Fruit fly (Drosophila melanogaster) whole organism, embryonic: ENCODE data around the gene CG13699.

Source experiments
- Atf-2 ChIP-seq: fragments of 200-800 bp; sonication (Bioruptor generic); optimal IDR thresholded peaks from 2 replicates; lab custom pipeline; 2016; ENCODE audit warnings: missing biosample characterization, missing genetic modification characterization
- B-H2 ChIP-seq: fragments of 200-800 bp; sonication (Bioruptor generic); optimal IDR thresholded peaks from 2 replicates; lab custom pipeline; 2018; ENCODE audit warnings: missing biosample characterization, mild to moderate bottlenecking, missing genetic modification characterization
- BtbVII ChIP-seq: fragments of 200-800 bp; sonication (Bioruptor generic); optimal IDR thresholded peaks from 3 replicates; lab custom pipeline; 2017; ENCODE audit warnings: missing biosample characterization, mild to moderate bottlenecking, missing genetic modification characterization
- CG10267 ChIP-seq: fragments of 200-800 bp; sonication (Bioruptor generic); optimal IDR thresholded peaks from 2 replicates; lab custom pipeline; 2018; ENCODE audit warnings: missing biosample characterization, mild to moderate bottlenecking, missing genetic modification characterization, moderate library complexity
- CG10274 ChIP-seq: fragments of 200-800 bp; sonication (Bioruptor generic); optimal IDR thresholded peaks from 3 replicates; lab custom pipeline; 2017; ENCODE audit warnings: missing biosample characterization, mild to moderate bottlenecking, missing genetic modification characterization
- CG10462 ChIP-seq: fragments of 200-800 bp; sonication (Bioruptor generic); optimal IDR thresholded peaks from 2 replicates; lab custom pipeline; 2016; ENCODE audit warnings: missing biosample characterization, missing genetic modification characterization
- CG10979 ChIP-seq: fragments of 200-800 bp; sonication (Bioruptor generic); optimal IDR thresholded peaks from 2 replicates; lab custom pipeline; 2018; ENCODE audit warnings: missing biosample characterization, mild to moderate bottlenecking, missing genetic modification characterization, moderate library complexity
- CG1603 ChIP-seq: fragments of 200-800 bp; sonication (Bioruptor generic); optimal IDR thresholded peaks from 2 replicates; lab custom pipeline; 2019; ENCODE audit warnings: missing biosample characterization, mild to moderate bottlenecking, missing genetic modification characterization, moderate library complexity
- CG17361 ChIP-seq: fragments of 200-800 bp; sonication (Bioruptor generic); IDR thresholded peaks from 3 replicates; pipeline ENCODE4 v1.3.6; 2022; ENCODE audit warnings: missing biosample characterization, missing genetic modification characterization
- CG17829 ChIP-seq: fragments of 200-800 bp; optimal IDR thresholded peaks from 2 replicates; lab custom pipeline; 2019; ENCODE audit warnings: missing biosample characterization, mild to moderate bottlenecking, missing genetic modification characterization, moderate library complexity
- CG2120 ChIP-seq: fragments of 200-800 bp; sonication (Bioruptor generic); optimal IDR thresholded peaks from 3 replicates; lab custom pipeline; 2016; ENCODE audit warnings: missing biosample characterization, missing genetic modification characterization
- CG2678 ChIP-seq: fragments of 200-800 bp; sonication (Bioruptor generic); optimal IDR thresholded peaks from 3 replicates; lab custom pipeline; 2019; ENCODE audit warnings: missing biosample characterization, mild to moderate bottlenecking, missing genetic modification characterization, moderate library complexity
- CG3163 ChIP-seq: fragments of 200-800 bp; sonication (Bioruptor generic); optimal IDR thresholded peaks from 3 replicates; lab custom pipeline; 2016; ENCODE audit warnings: missing biosample characterization, missing genetic modification characterization
- CG34376 ChIP-seq: fragments of 200-800 bp; sonication (Bioruptor generic); optimal IDR thresholded peaks from 2 replicates; lab custom pipeline; 2018; ENCODE audit warnings: missing biosample characterization, mild to moderate bottlenecking, missing genetic modification characterization
- CG8944 ChIP-seq: fragments of 200-800 bp; sonication (Bioruptor generic); optimal IDR thresholded peaks from 3 replicates; lab custom pipeline; 2016; ENCODE audit warnings: missing biosample characterization, missing genetic modification characterization
- D ChIP-seq, 2 experiments: fragments of 200-800 bp in 1 of 2; fragments of >200 bp in 1 of 2; sonication (Bioruptor generic) in 1 of 2; optimal IDR thresholded peaks; 2 replicates in 1 of 2; 3 replicates in 1 of 2; lab custom pipeline; 2017; ENCODE audit warnings: mild to moderate bottlenecking in 1 of 2, missing biosample characterization in 1 of 2, missing genetic modification characterization in 1 of 2, missing genetic modification reagents in 1 of 2
- Drgx ChIP-seq: fragments of 200-800 bp; sonication (Bioruptor generic); IDR thresholded peaks from 2 replicates; pipeline ENCODE4 v1.3.6; 2022; ENCODE audit warnings: missing biosample characterization, missing genetic modification characterization
- Fer2 ChIP-seq: fragments of 200-800 bp; sonication (Bioruptor generic); optimal IDR thresholded peaks from 2 replicates; lab custom pipeline; 2018; ENCODE audit warnings: missing biosample characterization, mild to moderate bottlenecking, missing genetic modification characterization, moderate library complexity
- HHEX ChIP-seq: fragments of 200-800 bp; sonication (Bioruptor generic); optimal IDR thresholded peaks from 3 replicates; lab custom pipeline; 2017; ENCODE audit warnings: missing biosample characterization, mild to moderate bottlenecking, missing genetic modification characterization, missing genetic modification reagents
- HmgZ ChIP-seq: fragments of 200-800 bp; sonication (Bioruptor generic); optimal IDR thresholded peaks from 2 replicates; lab custom pipeline; 2018; ENCODE audit warnings: missing biosample characterization, mild to moderate bottlenecking, missing genetic modification characterization
- Hr3 ChIP-seq: fragments of 200-800 bp; sonication (Bioruptor generic); optimal IDR thresholded peaks from 3 replicates; lab custom pipeline; 2016; ENCODE audit warnings: missing biosample characterization, missing genetic modification characterization
- Lim3 ChIP-seq: fragments of 200-800 bp; sonication (Bioruptor generic); IDR thresholded peaks from 2 replicates; pipeline ENCODE4 v1.3.6; 2022; ENCODE audit warnings: missing biosample characterization, missing genetic modification characterization
- MBD-R2 ChIP-seq: fragments of 200-800 bp; sonication (Bioruptor generic); IDR thresholded peaks from 2 replicates; pipeline ENCODE4 v1.3.6; 2022; ENCODE audit warnings: missing biosample characterization, missing genetic modification characterization
- NC2α ChIP-seq: fragments of 200-800 bp; sonication (Bioruptor generic); optimal IDR thresholded peaks from 2 replicates; lab custom pipeline; 2016; ENCODE audit warnings: missing biosample characterization, missing genetic modification characterization
- NfI ChIP-seq: fragments of 200-800 bp; sonication (Bioruptor generic); optimal IDR thresholded peaks from 3 replicates; lab custom pipeline; 2018; ENCODE audit warnings: missing biosample characterization, mild to moderate bottlenecking, missing genetic modification characterization, moderate library complexity
- PHDP ChIP-seq: fragments of 200-800 bp; sonication (Bioruptor generic); optimal IDR thresholded peaks from 3 replicates; lab custom pipeline; 2018; ENCODE audit warnings: missing biosample characterization, mild to moderate bottlenecking, missing genetic modification characterization, moderate library complexity
- Ptx1 ChIP-seq: fragments of 200-800 bp; sonication (Bioruptor generic); IDR thresholded peaks from 2 replicates; pipeline ENCODE4 v1.3.6; 2022; ENCODE audit warnings: missing biosample characterization, missing genetic modification characterization
- al ChIP-seq: fragments of 200-800 bp; sonication (Bioruptor generic); IDR thresholded peaks from 2 replicates; pipeline ENCODE4 v1.3.6; 2022; ENCODE audit warnings: missing biosample characterization, missing genetic modification characterization
- ash1 ChIP-seq: fragments of 200-800 bp; sonication (Bioruptor generic); optimal IDR thresholded peaks from 2 replicates; lab custom pipeline; 2018; ENCODE audit warnings: missing biosample characterization, mild to moderate bottlenecking, missing genetic modification characterization
- bab2 ChIP-seq: fragments of 200-800 bp; sonication (Bioruptor generic); optimal IDR thresholded peaks from 2 replicates; lab custom pipeline; 2016; ENCODE audit warnings: missing biosample characterization, missing genetic modification characterization
- bowl ChIP-seq: fragments of 200-800 bp; sonication (Bioruptor generic); IDR thresholded peaks from 2 replicates; pipeline ENCODE4 v1.3.6; 2022; ENCODE audit warnings: missing biosample characterization, missing genetic modification characterization
- cad ChIP-seq: fragments of >200 bp; optimal IDR thresholded peaks from 2 replicates; lab custom pipeline; 2017; ENCODE audit warnings: missing biosample characterization, missing genetic modification characterization
- caup ChIP-seq: fragments of 200-800 bp; sonication (Bioruptor generic); optimal IDR thresholded peaks from 3 replicates; lab custom pipeline; 2017; ENCODE audit warnings: missing biosample characterization, mild to moderate bottlenecking, missing genetic modification characterization, moderate library complexity; ENCODE audit not compliant: severe bottlenecking
- chif ChIP-seq, 2 experiments: fragments of 200-800 bp; sonication (Bioruptor generic); optimal IDR thresholded peaks; 3 replicates each; lab custom pipeline; 2016; ENCODE audit warnings: missing biosample characterization in 2 of 2, missing genetic modification characterization in 2 of 2
- fd3F ChIP-seq: fragments of 200-800 bp; sonication (Bioruptor generic); optimal IDR thresholded peaks from 2 replicates; lab custom pipeline; 2018; ENCODE audit warnings: missing biosample characterization, mild to moderate bottlenecking, missing genetic modification characterization, moderate library complexity
- ftz-f1 ChIP-seq: fragments of 200-800 bp; sonication (Bioruptor generic); optimal IDR thresholded peaks from 2 replicates; lab custom pipeline; 2016; ENCODE audit warnings: missing biosample characterization, missing genetic modification characterization
- gcm2 ChIP-seq: fragments of 200-800 bp; sonication (Bioruptor generic); optimal IDR thresholded peaks from 2 replicates; lab custom pipeline; 2016; ENCODE audit warnings: missing biosample characterization, missing genetic modification characterization
- lilli ChIP-seq: fragments of 200-800 bp; sonication (Bioruptor generic); optimal IDR thresholded peaks from 3 replicates; lab custom pipeline; 2016; ENCODE audit warnings: missing biosample characterization, missing genetic modification characterization
- lov ChIP-seq, 2 experiments: fragments of 200-800 bp in 1 of 2; fragments of >200 bp in 1 of 2; sonication (Bioruptor generic) in 1 of 2; IDR thresholded peaks in 1 of 2; optimal IDR thresholded peaks in 1 of 2; 2 replicates in 1 of 2; 3 replicates in 1 of 2; pipeline versions ENCODE4 v1.3.6 to Lab custom; 2017 to 2022; ENCODE audit warnings: missing biosample characterization in 1 of 2, missing genetic modification characterization in 1 of 2
- oc ChIP-seq: fragments of 200-800 bp; sonication (Bioruptor generic); optimal IDR thresholded peaks from 2 replicates; lab custom pipeline; 2018; ENCODE audit warnings: missing biosample characterization, mild to moderate bottlenecking, missing genetic modification characterization, moderate library complexity
- phol ChIP-seq: fragments of 200-800 bp; sonication (Bioruptor generic); optimal IDR thresholded peaks from 3 replicates; lab custom pipeline; 2018; ENCODE audit warnings: missing biosample characterization, mild to moderate bottlenecking, missing genetic modification characterization, moderate library complexity
- rib ChIP-seq: fragments of 200-800 bp; sonication (Bioruptor generic); IDR thresholded peaks from 2 replicates; pipeline ENCODE4 v1.3.6; 2022; ENCODE audit warnings: missing biosample characterization, missing genetic modification characterization
- sc ChIP-seq, 3 experiments: fragments of >200 bp in 2 of 3; fragments of 200-800 bp in 1 of 3; sonication (Bioruptor generic) in 1 of 3; optimal IDR thresholded peaks; 2 replicates in 2 of 3; 3 replicates in 1 of 3; lab custom pipeline; 2017; ENCODE audit warnings: mild to moderate bottlenecking in 1 of 3, missing biosample characterization in 1 of 3, missing genetic modification characterization in 1 of 3, missing genetic modification reagents in 1 of 3
- schlank ChIP-seq: fragments of 200-800 bp; sonication (Bioruptor generic); optimal IDR thresholded peaks from 2 replicates; lab custom pipeline; 2018; ENCODE audit warnings: missing biosample characterization, mild to moderate bottlenecking, missing genetic modification characterization
- tin ChIP-seq: fragments of 200-800 bp; sonication (Bioruptor generic); optimal IDR thresholded peaks from 3 replicates; lab custom pipeline; 2016; ENCODE audit warnings: missing biosample characterization, missing genetic modification characterization
- tll ChIP-seq, 2 experiments: fragments of 200-800 bp in 1 of 2; fragments of >200 bp in 1 of 2; sonication (Bioruptor generic) in 1 of 2; optimal IDR thresholded peaks; 2 replicates each; lab custom pipeline; 2017 to 2019; ENCODE audit warnings: missing biosample characterization in 2 of 2, missing genetic modification characterization in 2 of 2, mild to moderate bottlenecking in 1 of 2, moderate library complexity in 1 of 2

The CG13699 gene

DNA sequence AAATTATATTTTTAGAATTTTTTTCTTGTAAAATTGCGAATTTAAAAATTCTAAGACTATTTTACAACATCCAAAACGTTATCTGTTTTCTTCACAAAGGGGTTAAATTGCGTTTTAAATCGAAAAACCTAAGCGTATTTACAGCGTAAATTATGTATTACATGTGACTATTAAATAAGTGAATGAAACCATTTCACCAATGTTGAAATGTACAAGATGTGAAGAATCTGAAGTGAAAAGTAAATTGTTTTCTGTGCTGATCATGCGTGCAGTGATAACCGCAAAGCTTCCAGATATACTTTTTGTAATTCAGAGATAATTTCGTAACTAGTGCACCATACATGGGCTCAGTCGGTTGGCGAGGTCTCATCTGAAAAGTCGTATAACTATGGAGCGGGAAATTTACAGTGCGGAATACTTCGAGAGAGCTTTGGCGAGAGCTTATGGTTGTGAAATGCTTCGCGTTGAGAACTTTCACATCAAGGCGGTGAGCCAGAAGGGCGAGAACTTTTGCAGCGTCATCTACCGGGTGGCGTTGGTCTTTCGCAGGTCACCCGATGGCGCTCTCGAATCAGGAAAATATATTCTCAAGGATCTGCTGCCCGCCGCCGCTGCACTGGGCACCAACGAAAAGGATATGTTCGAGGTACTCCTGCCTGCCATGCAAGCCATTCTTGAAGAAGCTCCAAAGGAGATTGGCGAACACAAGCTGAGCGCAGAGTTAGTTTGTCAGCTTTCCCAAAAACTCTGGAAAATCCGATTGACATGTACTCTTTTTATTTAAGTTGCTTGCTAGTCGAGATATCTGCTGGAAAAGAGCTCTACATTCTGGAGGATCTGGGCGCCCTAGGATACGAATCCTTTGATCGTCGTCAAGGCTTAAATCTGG, 48.0 kb downstream of the CG13699 start (continued):
- TF ChIP-seq lov (optimal IDR thresholded peaks at IDR 0.05; lab: Kevin White, UChicago) (no peak), lov (GFP tag; IDR thresholded peaks at IDR 0.05; lab: Robert Waterston, UW) (peak; percentile 65; the same call in 1 of the 3 replicates), Lim3 (no peak), PHDP (tag; lab: Kevin White, UChicago) (peak; percentile 59), bowl (peak; percentile 48; the same call in 1 of the 2 replicates), cad (GFP tag; lab: Kevin White, UChicago) (no peak), CG10267 (tag; lab: Kevin White, UChicago) (peak; percentile 19), HHEX (peak; percentile 49), gcm2 (no peak), NfI (GFP tag; lab: Kevin White, UChicago) (peak; percentile 37), CG17829 (tag; lab: Kevin White, UChicago) (peak; percentile 13), caup (peak; percentile 75), MBD-R2 (GFP tag; lab: Robert Waterston, UW) (no peak; the same call in 1 of the 2 replicates), schlank (tag; lab: Kevin White, UChicago) (no peak), rib (peak; percentile 47; the same call in 1 of the 2 replicates), CG17361 (peak; percentile 80; the same call in 2 of the 3 replicates), Hr3 (GFP tag; lab: Kevin White, UChicago) (peak; percentile 33), CG3163 (GFP tag; lab: Kevin White, UChicago) (no peak), ash1 (peak; percentile 6), ftz-f1 (peak; percentile 61), Ptx1 (GFP tag; lab: Robert Waterston, UW) (peak; percentile 32; the same call in 1 of the 2 replicates), CG10462 (GFP tag; lab: Kevin White, UChicago) (peak; percentile 0), Atf-2 (GFP tag; lab: Kevin White, UChicago) (no peak), CG10274 (GFP tag; lab: Kevin White, UChicago) (no peak), Fer2 (no peak), BtbVII (peak; percentile 8), tll (GFP tag; optimal IDR thresholded peaks at IDR 0.05; lab: Kevin White, UChicago) (no peak), oc (tag; lab: Kevin White, UChicago) (no peak), chif (GFP tag; optimal IDR thresholded peaks at IDR 0.05; lab: Kevin White, UChicago) (peak in 1 of 2 experiments; percentile 27), CG34376 (GFP tag; lab: Kevin White, UChicago) (peak; percentile 78), al (GFP tag; lab: Robert Waterston, UW) (no peak), B-H2 (GFP tag; lab: Kevin White, UChicago) (peak; percentile 6), phol (peak; percentile 61), NC2α (GFP tag; lab: Kevin White, UChicago) (peak; percentile 15), D (optimal IDR thresholded peaks at IDR 0.05; lab: Kevin White, UChicago) (no peak), D (GFP tag; optimal IDR thresholded peaks at IDR 0.05; lab: Kevin White, UChicago) (no peak), tin (GFP tag; lab: Kevin White, UChicago) (peak; percentile 24), sc (optimal IDR thresholded peaks at IDR 0.05; lab: Kevin White, UChicago) (no peak), sc (GFP tag; optimal IDR thresholded peaks at IDR 0.05; lab: Kevin White, UChicago) (no peak), fd3F (GFP tag; lab: Kevin White, UChicago) (peak; percentile 22), HmgZ (tag; lab: Kevin White, UChicago) (peak; percentile 31), Drgx (GFP tag; lab: Robert Waterston, UW) (peak; percentile 13; the same call in 1 of the 2 replicates), CG10979 (tag; lab: Kevin White, UChicago) (no peak), CG2678 (tag; lab: Kevin White, UChicago) (peak; percentile 77), CG2120 (peak; percentile 20), CG8944 (peak; percentile 6), lilli (GFP tag; lab: Kevin White, UChicago) (no peak), bab2 (GFP tag; lab: Kevin White, UChicago) (peak; percentile 18), CG1603 (peak; percentile 37)
